Worm (Caenorhabditis elegans): ENCODE data around the gene F58B3.6.
A peak's percentile ranks its signal among the peaks of the same experiment; 100 is the strongest.

DNA sequence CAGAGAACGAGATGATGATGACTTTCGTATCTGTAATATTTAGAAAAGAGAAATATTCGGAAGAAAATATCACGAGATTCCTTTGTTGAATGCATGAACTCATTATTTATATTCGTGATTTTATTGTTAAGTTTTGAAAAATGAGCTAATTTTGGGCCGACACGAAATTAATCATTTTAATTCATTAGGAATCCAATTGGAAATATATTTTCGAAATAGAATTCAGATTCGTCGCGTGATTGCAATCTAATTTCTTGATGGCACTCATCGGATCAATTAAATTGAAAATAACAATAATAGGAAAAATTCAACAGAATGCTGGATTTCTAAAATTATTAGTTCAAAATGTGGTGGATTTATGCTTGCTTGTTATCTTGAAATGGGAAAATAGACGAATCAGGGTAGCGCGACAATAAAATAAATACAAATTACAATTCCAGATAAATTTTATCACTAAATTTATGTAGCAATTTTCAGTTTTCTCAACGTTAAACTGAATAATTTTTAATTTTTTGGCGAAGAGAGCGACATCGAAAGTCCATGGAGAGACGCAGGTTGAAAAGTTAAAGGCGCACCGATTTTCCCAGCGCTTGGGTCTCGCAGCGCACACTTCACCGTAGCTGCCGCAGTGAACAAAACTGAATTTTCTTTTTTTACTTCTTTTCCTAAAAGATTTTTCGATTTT lies 34.6 kb upstream of the F58B3.6 start:
- TF ChIP-seq zag-1 (tag; optimal IDR thresholded peaks at IDR 0.05) (no peak), nhr-43 (tag; optimal IDR thresholded peaks at IDR 0.05; ENCODE audit: poor library complexity, severe bottlenecking) (peak; percentile 67), snpc-4 (tag; optimal IDR thresholded peaks at IDR 0.05) (peak; percentile 56), elt-1 (tag; optimal IDR thresholded peaks at IDR 0.05) (no peak), elt-2 (tag; optimal IDR thresholded peaks at IDR 0.05) (peak; percentile 26), lin-15B (tag; optimal IDR thresholded peaks at IDR 0.05) (peak; percentile 75), ztf-4 (tag; optimal IDR thresholded peaks at IDR 0.05) (peak; percentile 14), nhr-76 (tag; optimal IDR thresholded peaks at IDR 0.05) (no peak), pqm-1 (tag; optimal IDR thresholded peaks at IDR 0.05) (peak; percentile 43), ceh-28 (tag; optimal IDR thresholded peaks at IDR 0.05) (no peak), nhr-237 (tag; optimal IDR thresholded peaks at IDR 0.05) (no peak), skn-1 (tag; optimal IDR thresholded peaks at IDR 0.05) (no peak), nhr-25 (tag; optimal IDR thresholded peaks at IDR 0.05) (peak; percentile 35)
